Fruit fly (Drosophila melanogaster): ENCODE measurements around the gene Ugt35E1.
A peak's percentile ranks its signal among the peaks of the same experiment; 100 is the strongest.

Ugt35E1 gene

DNA sequence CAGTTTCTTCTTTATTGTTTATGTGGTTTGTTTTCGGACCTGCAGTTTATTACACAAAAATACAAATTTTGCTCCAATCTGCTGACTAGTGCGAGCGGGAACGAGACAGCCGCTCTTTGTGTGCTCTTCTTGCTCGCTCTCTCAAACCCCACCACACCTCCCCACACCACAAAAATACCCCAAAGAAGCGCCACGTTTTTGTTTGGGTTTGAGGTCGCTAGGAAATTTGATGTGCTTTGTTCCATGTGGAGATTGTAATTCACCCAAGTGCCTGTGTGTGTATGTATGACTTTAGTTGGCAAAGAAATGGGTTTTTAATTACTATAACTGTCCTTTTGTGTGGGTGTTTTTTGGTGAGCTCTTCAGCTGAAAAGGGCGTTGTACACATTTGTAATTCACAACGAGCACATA, 32.2 kb upstream of the Ugt35E1 start:
- TF ChIP-seq CG8632 (GFP tag; optimal IDR thresholded peaks at IDR 0.05) (peak; percentile 6), Sox14 (GFP tag; optimal IDR thresholded peaks at IDR 0.05) (peak; percentile 76), eg (GFP tag; IDR thresholded peaks at IDR 0.05) (peak; percentile 41; the same call in 1 of the 3 replicates), fkh (GFP tag; optimal IDR thresholded peaks at IDR 0.05) (peak; percentile 82), OdsH (GFP tag; optimal IDR thresholded peaks at IDR 0.05) (no peak), Lpt (GFP tag; optimal IDR thresholded peaks at IDR 0.05) (peak; percentile 56), CG3032 (tag; optimal IDR thresholded peaks at IDR 0.05) (no peak), Eip78C (GFP tag) (peak; percentile 69), Blimp-1 (GFP tag; optimal IDR thresholded peaks at IDR 0.05) (peak; percentile 25), net (GFP tag; optimal IDR thresholded peaks at IDR 0.05) (peak; percentile 7), vri (GFP tag; optimal IDR thresholded peaks at IDR 0.05) (peak; percentile 63), dsx (GFP tag; optimal IDR thresholded peaks at IDR 0.05; ENCODE audit: poor library complexity, severe bottlenecking) (peak; percentile 21), svp (GFP tag) (peak; percentile 67), ss (GFP tag; optimal IDR thresholded peaks at IDR 0.05) (no peak), Eip93F (GFP tag; optimal IDR thresholded peaks at IDR 0.05) (no peak), CG6163 (GFP tag; IDR thresholded peaks at IDR 0.05) (0 out of 3 replicates have a peak, but pooled peaks have one; percentile 25), CG6854 (GFP tag; optimal IDR thresholded peaks at IDR 0.05) (peak; percentile 4)

DNA sequence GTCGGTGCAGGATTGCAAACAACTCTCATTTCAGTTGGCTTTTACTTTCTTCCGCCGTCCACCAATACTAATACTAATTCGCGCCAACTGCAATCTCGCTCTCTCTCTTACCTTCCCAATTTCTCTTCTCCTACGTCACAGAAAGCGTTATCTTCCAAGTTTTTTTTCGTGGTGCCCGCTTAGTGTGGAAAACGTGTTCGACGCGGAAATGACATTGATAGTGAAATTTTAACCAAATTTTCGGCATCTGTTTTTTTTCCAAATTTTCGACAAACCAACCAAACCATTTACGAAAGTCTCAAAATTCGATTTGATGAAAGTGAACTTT, 31.5 kb upstream of the Ugt35E1 start, which contains the start of gene cu:
TSS of gene cu (plus strand) at position 204 of the 328 bp plus-strand sequence.
- TF ChIP-seq esn (GFP tag; optimal IDR thresholded peaks at IDR 0.05) (no peak), CG16779 (tag; optimal IDR thresholded peaks at IDR 0.05) (no peak), Hr39 (GFP tag; optimal IDR thresholded peaks at IDR 0.05) (no peak), CG10631 (GFP tag; optimal IDR thresholded peaks at IDR 0.05) (no peak), CG7368 (GFP tag; optimal IDR thresholded peaks at IDR 0.05) (no peak), Ets96B (tag; optimal IDR thresholded peaks at IDR 0.05) (no peak), OdsH (GFP tag; optimal IDR thresholded peaks at IDR 0.05) (no peak), Eip93F (GFP tag; optimal IDR thresholded peaks at IDR 0.05) (no peak), dac (GFP tag; optimal IDR thresholded peaks at IDR 0.05) (no peak), Sox14 (GFP tag; optimal IDR thresholded peaks at IDR 0.05) (no peak), net (GFP tag; optimal IDR thresholded peaks at IDR 0.05) (no peak), Eip78C (GFP tag) (no peak), CG8632 (GFP tag; optimal IDR thresholded peaks at IDR 0.05) (no peak), Sox15 (GFP tag; optimal IDR thresholded peaks at IDR 0.05) (no peak), CG6792 (GFP tag; optimal IDR thresholded peaks at IDR 0.05) (no peak)

DNA sequence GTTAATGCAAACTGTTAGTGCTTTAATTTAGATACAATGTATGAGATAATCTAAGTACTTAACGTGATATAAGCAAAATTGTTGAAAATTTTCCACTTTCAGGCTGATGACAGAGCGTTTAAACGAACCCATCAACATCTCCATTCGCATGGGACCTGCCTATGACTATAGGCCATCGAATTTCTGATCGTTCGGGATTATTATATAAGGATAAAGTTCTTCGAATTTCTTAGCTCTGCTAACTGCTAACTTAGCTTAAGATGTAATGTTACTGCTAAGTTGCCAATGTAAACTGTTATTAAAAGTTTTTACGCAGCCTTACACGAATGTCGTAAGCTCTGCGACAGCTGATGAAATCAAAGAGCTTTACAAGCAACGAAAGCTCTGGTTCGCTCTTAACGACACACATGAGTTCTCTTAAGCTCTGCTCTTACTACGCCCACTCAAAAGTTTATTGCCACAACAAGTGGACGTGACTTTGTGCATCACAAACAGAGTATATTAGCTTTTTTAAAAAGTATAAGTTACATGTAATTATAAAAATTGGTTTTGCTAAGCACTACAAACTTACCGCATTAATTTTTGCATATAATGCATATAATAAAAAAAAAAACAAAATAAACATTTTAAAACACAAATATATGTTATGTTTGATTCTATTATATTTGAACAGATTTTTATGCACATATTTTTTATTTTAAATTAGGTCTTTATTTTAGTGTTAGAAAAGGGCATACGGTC, 30.9 kb upstream of the Ugt35E1 start:
- TF ChIP-seq net (GFP tag; optimal IDR thresholded peaks at IDR 0.05) = peak; percentile 96
- TF ChIP-seq CG6808 (GFP tag; optimal IDR thresholded peaks at IDR 0.05) = peak; percentile 97
- peak in 1 of 2 experiments; percentile 99 for TF ChIP-seq ss (GFP tag; optimal IDR thresholded peaks at IDR 0.05)
- TF ChIP-seq CG4318 (GFP tag; optimal IDR thresholded peaks at IDR 0.05) = peak; percentile 100
- TF ChIP-seq Hr4 (GFP tag; optimal IDR thresholded peaks at IDR 0.05) = peak; percentile 98
- TF ChIP-seq Ets21C (GFP tag; optimal IDR thresholded peaks at IDR 0.05) = peak; percentile 86
- TF ChIP-seq vri (GFP tag; optimal IDR thresholded peaks at IDR 0.05) = peak; percentile 80
- peak; percentile 96 for TF ChIP-seq cyc (GFP tag; optimal IDR thresholded peaks at IDR 0.05)
- TF ChIP-seq CG8632 (GFP tag; optimal IDR thresholded peaks at IDR 0.05) = peak; percentile 99
- TF ChIP-seq Smox (GFP tag; optimal IDR thresholded peaks at IDR 0.05) = peak; percentile 96
- peak; percentile 98 for TF ChIP-seq CG6854 (GFP tag; optimal IDR thresholded peaks at IDR 0.05)
- TF ChIP-seq CG11294 (GFP tag; IDR thresholded peaks at IDR 0.05) = peak; percentile 98
- TF ChIP-seq acj6 (GFP tag; optimal IDR thresholded peaks at IDR 0.05) = peak; percentile 97
- TF ChIP-seq eg (GFP tag; IDR thresholded peaks at IDR 0.05) = peak; percentile 98
- TF ChIP-seq lz (GFP tag; optimal IDR thresholded peaks at IDR 0.05) = peak; percentile 97
- peak; percentile 97 for TF ChIP-seq Eip75B (GFP tag; optimal IDR thresholded peaks at IDR 0.05)
- peak; percentile 79 for TF ChIP-seq fd85E (GFP tag; optimal IDR thresholded peaks at IDR 0.05)
- peak; percentile 92 for TF ChIP-seq Hr39 (GFP tag; optimal IDR thresholded peaks at IDR 0.05)
- TF ChIP-seq CG8119 (GFP tag; IDR thresholded peaks at IDR 0.05) = peak; percentile 100
- peak; percentile 95 for TF ChIP-seq Sox15 (GFP tag; optimal IDR thresholded peaks at IDR 0.05)
- peak; percentile 92 for TF ChIP-seq Ets96B (tag; optimal IDR thresholded peaks at IDR 0.05)
- TF ChIP-seq CG34406 (GFP tag; optimal IDR thresholded peaks at IDR 0.05) = peak; percentile 99
- TF ChIP-seq Hr38 (GFP tag; optimal IDR thresholded peaks at IDR 0.05) = no peak
- TF ChIP-seq CG15336 (GFP tag; IDR thresholded peaks at IDR 0.05) = peak; percentile 99
- TF ChIP-seq pdm3 (GFP tag; optimal IDR thresholded peaks at IDR 0.05) = peak; percentile 97
- peak; percentile 94 for TF ChIP-seq CG8319 (GFP tag; optimal IDR thresholded peaks at IDR 0.05)
- peak; percentile 100 for TF ChIP-seq Eip78C (GFP tag)
- peak; percentile 96 for TF ChIP-seq CG11902 (GFP tag; optimal IDR thresholded peaks at IDR 0.05)
- TF ChIP-seq achi (GFP tag; optimal IDR thresholded peaks at IDR 0.05) = peak; percentile 99
- TF ChIP-seq CG6276 (GFP tag; optimal IDR thresholded peaks at IDR 0.05) = peak; percentile 99
